Worm (Caenorhabditis elegans): ENCODE measurements around the gene adt-1.
A peak's percentile ranks its signal among the peaks of the same experiment; 100 is the strongest.

adt-1 gene

ce11 chrX:12671638-12672290 lies 6.9 kb upstream of the adt-1 start:
- no peak for TF ChIP-seq ham-2 (GFP tag; optimal IDR thresholded peaks at IDR 0.05)
- TF ChIP-seq cnd-1 (tag; optimal IDR thresholded peaks at IDR 0.05), result no peak
- TF ChIP-seq elt-1 (tag; optimal IDR thresholded peaks at IDR 0.05; ENCODE audit: borderline replicate concordance, insufficient read depth), result peak; percentile 98
- no peak for TF ChIP-seq elt-3 (tag; optimal IDR thresholded peaks at IDR 0.05)
- TF ChIP-seq unc-120 (tag; optimal IDR thresholded peaks at IDR 0.05; ENCODE audit: poor library complexity, severe bottlenecking), result no peak
- TF ChIP-seq hlh-1 (tag; optimal IDR thresholded peaks at IDR 0.05), result peak; percentile 83
- TF ChIP-seq blmp-1 (tag; optimal IDR thresholded peaks at IDR 0.05), result no peak
- no peak for TF ChIP-seq ztf-11 (tag; optimal IDR thresholded peaks at IDR 0.05)
- TF ChIP-seq lsy-2 (tag; optimal IDR thresholded peaks at IDR 0.05), result no peak
- TF ChIP-seq lin-32 (GFP tag; optimal IDR thresholded peaks at IDR 0.05), result no peak
- TF ChIP-seq drap-1 (GFP tag; optimal IDR thresholded peaks at IDR 0.05), result no peak
- no peak for TF ChIP-seq mep-1 (tag; optimal IDR thresholded peaks at IDR 0.05)
- TF ChIP-seq nhr-2 (tag; optimal IDR thresholded peaks at IDR 0.05), result peak; percentile 5
- TF ChIP-seq nhr-237 (tag; optimal IDR thresholded peaks at IDR 0.05), result no peak
- no peak for TF ChIP-seq M03D4.4 (tag; optimal IDR thresholded peaks at IDR 0.05)
- TF ChIP-seq nhr-28 (tag; optimal IDR thresholded peaks at IDR 0.05), result no peak
- no peak for TF ChIP-seq unc-39 (tag; optimal IDR thresholded peaks at IDR 0.05)
- peak; percentile 59 for TF ChIP-seq unc-62 (GFP tag; optimal IDR thresholded peaks at IDR 0.05)
- TF ChIP-seq tbx-8 (GFP tag; optimal IDR thresholded peaks at IDR 0.05), result no peak
- no peak for TF ChIP-seq snpc-4 (tag; optimal IDR thresholded peaks at IDR 0.05)

ce11 chrX:12677113-12677512 lies 1.5 kb upstream of the adt-1 start:
- TF ChIP-seq ceh-83 (GFP tag; optimal IDR thresholded peaks at IDR 0.05) (no peak), sptf-1 (tag; optimal IDR thresholded peaks at IDR 0.05) (no peak), M03D4.4 (tag; optimal IDR thresholded peaks at IDR 0.05) (no peak), nhr-28 (tag; optimal IDR thresholded peaks at IDR 0.05) (no peak), ceh-43 (GFP tag; optimal IDR thresholded peaks at IDR 0.05) (no peak), hlh-1 (tag; optimal IDR thresholded peaks at IDR 0.05) (no peak), lsy-2 (tag; optimal IDR thresholded peaks at IDR 0.05) (no peak), snpc-4 (tag; optimal IDR thresholded peaks at IDR 0.05) (no peak), unc-120 (tag; optimal IDR thresholded peaks at IDR 0.05; ENCODE audit: poor library complexity, severe bottlenecking) (no peak), ceh-39 (tag; optimal IDR thresholded peaks at IDR 0.05) (no peak), ces-1 (GFP tag; optimal IDR thresholded peaks at IDR 0.05) (no peak), elt-3 (tag; optimal IDR thresholded peaks at IDR 0.05) (no peak), nhr-2 (tag; optimal IDR thresholded peaks at IDR 0.05) (no peak)

ce11 chrX:12679603-12680002 lies 971 bp downstream of the adt-1 start:
- TF ChIP-seq ceh-83 (GFP tag; optimal IDR thresholded peaks at IDR 0.05) (no peak), blmp-1 (tag; optimal IDR thresholded peaks at IDR 0.05) (peak; percentile 66)

ce11 chrX:12687482-12687881 lies 8.8 kb downstream of the adt-1 start:
- TF ChIP-seq mls-2 (tag; optimal IDR thresholded peaks at IDR 0.05) (no peak), cnd-1 (tag; optimal IDR thresholded peaks at IDR 0.05) (no peak), bed-3 (GFP tag; optimal IDR thresholded peaks at IDR 0.05) (no peak), zip-8 (tag; optimal IDR thresholded peaks at IDR 0.05) (no peak), ceh-43 (GFP tag; optimal IDR thresholded peaks at IDR 0.05) (no peak), drap-1 (GFP tag; optimal IDR thresholded peaks at IDR 0.05) (no peak), sem-2 (GFP tag; optimal IDR thresholded peaks at IDR 0.05) (no peak), mab-5 (tag; optimal IDR thresholded peaks at IDR 0.05) (no peak), unc-120 (tag; optimal IDR thresholded peaks at IDR 0.05; ENCODE audit: poor library complexity, severe bottlenecking) (no peak), blmp-1 (tag; optimal IDR thresholded peaks at IDR 0.05) (no peak), lin-13 (tag; optimal IDR thresholded peaks at IDR 0.05) (no peak), hlh-1 (tag; optimal IDR thresholded peaks at IDR 0.05) (no peak), flh-1 (GFP tag; optimal IDR thresholded peaks at IDR 0.05) (no peak), lin-32 (GFP tag; optimal IDR thresholded peaks at IDR 0.05) (no peak), pha-4 (tag; optimal IDR thresholded peaks at IDR 0.05) (no peak), nhr-28 (tag; optimal IDR thresholded peaks at IDR 0.05) (no peak), ztf-11 (tag; optimal IDR thresholded peaks at IDR 0.05) (no peak), mep-1 (tag; optimal IDR thresholded peaks at IDR 0.05) (no peak)
